Worm (Caenorhabditis elegans): ENCODE results near the gene Y54G2A.19.
"Not testable (repeated sequence)": the region's sequence is repeated elsewhere in the genome, so short reads cannot be mapped to it uniquely, and the experiment has no call there.

Y54G2A.19 gene

ce11 chrIV:2925591-2925990 is 31.1 kb upstream of the Y54G2A.19 start, which contains the start of gene ubc-13:
TSS of gene ubc-13 (minus strand) at chrIV:2925691.
- TF ChIP-seq mab-5 (tag; optimal IDR thresholded peaks at IDR 0.05): no peak
- no peak for TF ChIP-seq sem-4 (tag; optimal IDR thresholded peaks at IDR 0.05)
- TF ChIP-seq nhr-237 (tag; optimal IDR thresholded peaks at IDR 0.05): no peak
- TF ChIP-seq sma-3 (GFP tag; optimal IDR thresholded peaks at IDR 0.05): no peak
- TF ChIP-seq Y55F3AM.14 (GFP tag; optimal IDR thresholded peaks at IDR 0.05): no peak
- no peak for TF ChIP-seq nhr-12 (tag; optimal IDR thresholded peaks at IDR 0.05)
- no peak for TF ChIP-seq ceh-82 (tag; optimal IDR thresholded peaks at IDR 0.05)
- no peak for TF ChIP-seq aly-2 (tag; optimal IDR thresholded peaks at IDR 0.05)
- no peak for TF ChIP-seq alr-1 (tag; optimal IDR thresholded peaks at IDR 0.05)
- no peak for TF ChIP-seq nhr-11 (tag; optimal IDR thresholded peaks at IDR 0.05)
- no peak for TF ChIP-seq ama-1 (optimal IDR thresholded peaks at IDR 0.05)
- TF ChIP-seq lin-11 (tag; optimal IDR thresholded peaks at IDR 0.05): no peak
- no peak for TF ChIP-seq nhr-25 (tag; optimal IDR thresholded peaks at IDR 0.05)
- no peak for TF ChIP-seq ZK546.5 (tag; optimal IDR thresholded peaks at IDR 0.05)
- no peak for TF ChIP-seq fos-1 (tag; optimal IDR thresholded peaks at IDR 0.05)
- TF ChIP-seq sma-9 (GFP tag; optimal IDR thresholded peaks at IDR 0.05): no peak
- no peak for TF ChIP-seq sma-9 (tag; optimal IDR thresholded peaks at IDR 0.05)
- no peak for TF ChIP-seq zag-1 (tag; optimal IDR thresholded peaks at IDR 0.05)

ce11 chrIV:2922196-2922595 is 27.7 kb upstream of the Y54G2A.19 start, which contains the start of gene fbxc-45:
TSS of gene fbxc-45 (minus strand) at chrIV:2922243.
- no peak for TF ChIP-seq mab-5 (tag; optimal IDR thresholded peaks at IDR 0.05)
- TF ChIP-seq gmeb-1 (tag; optimal IDR thresholded peaks at IDR 0.05): no peak
- no peak for TF ChIP-seq unc-55 (GFP tag; optimal IDR thresholded peaks at IDR 0.05)
- no peak for TF ChIP-seq zag-1 (tag; optimal IDR thresholded peaks at IDR 0.05)
- no peak for TF ChIP-seq snpc-4 (tag; optimal IDR thresholded peaks at IDR 0.05)
- TF ChIP-seq nhr-12 (tag; optimal IDR thresholded peaks at IDR 0.05): no peak
- TF ChIP-seq alr-1 (tag; optimal IDR thresholded peaks at IDR 0.05): no peak
- TF ChIP-seq ztf-1 (GFP tag; conservative IDR thresholded peaks at IDR 0.05): no peak
- no peak for TF ChIP-seq nhr-129 (tag; optimal IDR thresholded peaks at IDR 0.05)
- TF ChIP-seq mdl-1 (tag; optimal IDR thresholded peaks at IDR 0.05): no peak
- no peak for TF ChIP-seq lsy-2 (tag; optimal IDR thresholded peaks at IDR 0.05)
- TF ChIP-seq lin-11 (tag; optimal IDR thresholded peaks at IDR 0.05): no peak

ce11 chrIV:2917729-2918128 is 23.2 kb upstream of the Y54G2A.19 start, which contains the start of gene Y54G2A.50:
TSS of gene Y54G2A.50 (plus strand) at chrIV:2918029.
- not testable (repeated sequence) for TF ChIP-seq nhr-12, nhr-129, nhr-11 (tag; optimal IDR thresholded peaks at IDR 0.05)

- TF ChIP-seq unc-55 (GFP tag; optimal IDR thresholded peaks at IDR 0.05) (peak; percentile 19), elt-3 (tag; optimal IDR thresholded peaks at IDR 0.05) (no peak), gmeb-1 (tag; optimal IDR thresholded peaks at IDR 0.05) (peak; percentile 58), F13H6.1 (tag; optimal IDR thresholded peaks at IDR 0.05) (no peak), Y55F3AM.14 (GFP tag; optimal IDR thresholded peaks at IDR 0.05) (no peak)
These were observed 21.5 kb upstream of the Y54G2A.19 start for ce11 chrIV:2916043-2916442.

- TF ChIP-seq mab-5 (tag; optimal IDR thresholded peaks at IDR 0.05) (no peak), nhr-129 (tag; optimal IDR thresholded peaks at IDR 0.05) (peak; percentile 10)
These were observed 20.0 kb upstream of the Y54G2A.19 start for ce11 chrIV:2914545-2914944.

- TF ChIP-seq gmeb-1 (tag; optimal IDR thresholded peaks at IDR 0.05): peak; percentile 43
These were observed 7.4 kb upstream of the Y54G2A.19 start for ce11 chrIV:2901973-2902372.

- no peak for TF ChIP-seq peb-1 (tag; optimal IDR thresholded peaks at IDR 0.05)
- no peak for TF ChIP-seq mab-5 (tag; optimal IDR thresholded peaks at IDR 0.05)
These were observed 3.2 kb upstream of the Y54G2A.19 start, which contains the start of gene Y54G2A.36 for ce11 chrIV:2897644-2898160. TSS of gene Y54G2A.36 (plus strand) at chrIV:2897694.
